Fruit fly (Drosophila melanogaster) whole organism, pupa: Measurements from ENCODE around the gene Hexo1.

Source experiments
- CG14655 ChIP-seq: fragments of 200-800 bp; sonication (Bioruptor generic); optimal IDR thresholded peaks from 3 replicates; lab custom pipeline; 2017; ENCODE audit warnings: mild to moderate bottlenecking, missing biosample characterization, missing genetic modification reagents, missing genetic modification characterization
- CG4496 ChIP-seq: fragments of 200-800 bp; sonication (Bioruptor generic); IDR thresholded peaks from 3 replicates; pipeline ENCODE4 v1.3.6; 2022; ENCODE audit warnings: missing biosample characterization, missing genetic modification characterization
- CG8159 ChIP-seq: fragments of 200-800 bp; sonication (Bioruptor generic); optimal IDR thresholded peaks from 3 replicates; lab custom pipeline; 2018; ENCODE audit warnings: missing biosample characterization, mild to moderate bottlenecking, missing genetic modification characterization, moderate library complexity
- CG8301 ChIP-seq: fragments of 200-800 bp; sonication (Bioruptor generic); optimal IDR thresholded peaks from 2 replicates; lab custom pipeline; 2018; ENCODE audit warnings: missing biosample characterization, mild to moderate bottlenecking, missing genetic modification characterization
- CG9948 ChIP-seq: fragments of 200-800 bp; sonication (Bioruptor generic); optimal IDR thresholded peaks from 2 replicates; lab custom pipeline; 2018; ENCODE audit warnings: missing biosample characterization, mild to moderate bottlenecking, missing genetic modification characterization, moderate library complexity
- EcR ChIP-seq: fragments of 200-800 bp; sonication (Bioruptor generic); optimal IDR thresholded peaks from 3 replicates; lab custom pipeline; 2019; ENCODE audit warnings: missing biosample characterization, missing genetic modification characterization, mild to moderate bottlenecking, moderate library complexity, missing genetic modification reagents
- Ets98B ChIP-seq: fragments of 200-800 bp; sonication (Bioruptor generic); IDR thresholded peaks from 2 replicates; pipeline ENCODE4 v1.3.6; 2022; ENCODE audit warnings: missing biosample characterization, missing genetic modification characterization
- fd96Ca ChIP-seq: fragments of 200-800 bp; sonication (Bioruptor generic); IDR thresholded peaks from 3 replicates; pipeline ENCODE4 v1.3.6; 2022; ENCODE audit warnings: missing biosample characterization, missing genetic modification characterization
- gl ChIP-seq: fragments of 200-800 bp; sonication (Bioruptor generic); optimal IDR thresholded peaks from 2 replicates; lab custom pipeline; 2018; ENCODE audit warnings: missing biosample characterization, mild to moderate bottlenecking, missing genetic modification characterization
- rn ChIP-seq: fragments of 200-800 bp; sonication (Bioruptor generic); IDR thresholded peaks from 2 replicates; pipeline ENCODE4 v1.3.6; 2022; ENCODE audit warnings: missing biosample characterization, missing genetic modification characterization

DNA sequence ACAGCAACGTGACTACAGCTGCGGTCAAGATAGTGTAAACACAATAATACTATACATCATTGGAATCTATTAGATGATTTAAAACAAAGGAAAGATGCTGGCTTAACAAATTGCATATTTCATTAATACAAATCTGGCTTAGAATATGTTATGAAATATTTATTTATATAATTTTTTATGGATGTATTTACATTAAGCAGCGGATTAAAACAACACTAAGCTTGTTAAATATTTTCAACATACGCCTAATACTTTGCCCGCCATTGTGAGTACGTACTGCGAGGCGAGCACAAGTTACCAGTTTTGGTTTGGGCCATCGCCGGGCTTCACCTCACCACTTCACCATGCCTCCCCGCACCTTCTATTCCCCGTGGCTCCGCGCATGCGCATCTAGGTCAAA lies 18.5 kb upstream of the Hexo1 start:
- TF ChIP-seq rn (no peak), EcR (no peak), CG14655 (GFP tag; lab: Kevin White, UChicago) (peak; percentile 82), fd96Ca (GFP tag; lab: Robert Waterston, UW) (0 out of 3 replicates have a peak, but pooled peaks have one; percentile 24), Ets98B (GFP tag; lab: Robert Waterston, UW) (no peak; the same call in 1 of the 2 replicates), CG8159 (peak; percentile 81), CG9948 (peak; percentile 81), CG8301 (tag; lab: Kevin White, UChicago) (peak; percentile 88), gl (tag; lab: Kevin White, UChicago) (peak; percentile 52), CG4496 (GFP tag; lab: Robert Waterston, UW) (peak; percentile 67; the same call in 1 of the 3 replicates)
